Fruit fly (Drosophila melanogaster): ENCODE results near the gene Rpt2.

DNA sequence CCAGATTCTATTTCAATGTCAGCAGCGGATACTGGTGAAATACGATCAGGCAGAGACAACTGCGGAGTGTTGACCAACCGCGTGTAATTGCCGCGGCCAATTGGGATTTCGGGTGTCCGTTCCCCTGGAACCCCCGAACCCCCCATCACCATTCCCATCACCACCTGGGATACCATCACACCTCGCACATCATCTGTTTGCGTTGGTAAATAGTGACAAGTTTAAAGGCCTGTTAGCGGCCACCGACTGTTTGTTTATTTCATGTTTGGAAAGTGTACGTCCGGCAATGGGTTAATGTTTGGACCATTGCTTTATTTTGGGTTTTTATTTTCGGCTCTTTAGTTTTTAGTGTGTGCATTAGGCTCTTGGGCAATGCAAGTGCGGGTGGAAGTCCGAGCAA lies 15.6 kb upstream of the Rpt2 start:
- TF ChIP-seq tj (GFP tag; optimal IDR thresholded peaks at IDR 0.05): no peak
- TF ChIP-seq Clk (GFP tag; optimal IDR thresholded peaks at IDR 0.05): no peak

All from whole organism, adult.